Worm (Caenorhabditis elegans) whole organism, L4 larva: ENCODE data around the gene ZK287.4.

Source experiments
- F10B5.3 ChIP-seq: sonication (generic microtip); optimal IDR thresholded peaks from 2 replicates; lab custom pipeline; 2016; ENCODE audit warnings: mild to moderate bottlenecking, missing genetic modification characterization, missing compliant biosample characterization
- F26F4.8 ChIP-seq: fragments of 200-800 bp; sonication (Bioruptor generic); conservative IDR thresholded peaks from 2 replicates; pipeline ENCODE4 v1.3.6; 2022; ENCODE audit warnings: missing genetic modification characterization, missing compliant biosample characterization
- F44E2.7 ChIP-seq: fragments of 200-800 bp; sonication (Bioruptor generic); IDR thresholded peaks from 2 replicates; pipeline ENCODE4 v2.1.2; 2022; ENCODE audit warnings: missing genetic modification characterization, missing compliant biosample characterization
- T20F7.1 ChIP-seq: fragments of 200-800 bp; sonication (Bioruptor generic); optimal IDR thresholded peaks from 2 replicates; lab custom pipeline; 2018; ENCODE audit warnings: mild to moderate bottlenecking, missing genetic modification characterization, missing compliant biosample characterization
- T26A8.4 ChIP-seq: fragments of 200-800 bp; sonication (Bioruptor generic); IDR thresholded peaks from 2 replicates; pipeline ENCODE4 v1.3.6; 2022; ENCODE audit warnings: missing genetic modification characterization, missing compliant biosample characterization
- Y48G9A.11 ChIP-seq: fragments of 200-800 bp; sonication (Bioruptor generic); IDR thresholded peaks from 2 replicates; pipeline ENCODE4 v1.3.6; 2022; ENCODE audit warnings: missing genetic modification reagents, missing genetic modification characterization, missing compliant biosample characterization
- ZK337.2 ChIP-seq: fragments of 200-800 bp; sonication (Bioruptor generic); IDR thresholded peaks from 2 replicates; pipeline ENCODE4 v1.3.6; 2022; ENCODE audit warnings: missing genetic modification reagents, missing genetic modification characterization, missing compliant biosample characterization
- ZK546.5 ChIP-seq, 2 experiments: sonication (generic microtip); optimal IDR thresholded peaks; 2 replicates each; lab custom pipeline; 2017; ENCODE audit warnings: missing biosample characterization in 2 of 2, missing genetic modification characterization in 2 of 2
- aha-1 ChIP-seq: fragments of 150-350 bp; peaks from one replicate; lab custom pipeline; 2014; ENCODE audit warnings: missing biosample characterization, missing genetic modification characterization
- aly-2 ChIP-seq: sonication (generic microtip); optimal IDR thresholded peaks from 2 replicates; lab custom pipeline; 2018; ENCODE audit warnings: missing biosample characterization, missing genetic modification characterization
- ceh-20 ChIP-seq: fragments of 200-800 bp; sonication (Bioruptor generic); IDR thresholded peaks from 2 replicates; pipeline ENCODE4 v1.3.6; 2022; ENCODE audit warnings: missing genetic modification reagents, missing genetic modification characterization, missing compliant biosample characterization
- ceh-28 ChIP-seq: fragments of 150-350 bp; optimal IDR thresholded peaks from 2 replicates; lab custom pipeline; 2014; ENCODE audit warnings: missing biosample characterization, missing genetic modification reagents, missing genetic modification characterization
- ceh-32 ChIP-seq: sonication (generic microtip); optimal IDR thresholded peaks from 2 replicates; lab custom pipeline; 2016; ENCODE audit warnings: mild to moderate bottlenecking, missing genetic modification characterization, missing compliant biosample characterization; ENCODE audit not compliant: poor library complexity
- ceh-62 ChIP-seq: sonication (generic microtip); optimal IDR thresholded peaks from 2 replicates; lab custom pipeline; 2017; ENCODE audit warnings: missing biosample characterization, missing genetic modification characterization
- ceh-82 ChIP-seq: sonication (generic microtip); optimal IDR thresholded peaks from 2 replicates; lab custom pipeline; 2017; ENCODE audit warnings: missing biosample characterization, missing genetic modification characterization
- ces-1 ChIP-seq: fragments of 150-350 bp; sonication (generic microtip); optimal IDR thresholded peaks from 4 replicates; lab custom pipeline; 2014; ENCODE audit warnings: missing biosample characterization, missing genetic modification reagents, missing genetic modification characterization
- cey-2 ChIP-seq: sonication (generic microtip); optimal IDR thresholded peaks from 3 replicates; lab custom pipeline; 2017; ENCODE audit warnings: missing genetic modification characterization, mild to moderate bottlenecking, missing compliant biosample characterization, antibody characterized with exemption, borderline replicate concordance; ENCODE audit not compliant: insufficient read depth
- ctbp-1 ChIP-seq: fragments of 200-800 bp; sonication (Bioruptor generic); IDR thresholded peaks from 2 replicates; pipeline ENCODE4 v1.3.6; 2022; ENCODE audit warnings: missing genetic modification reagents, missing genetic modification characterization, missing compliant biosample characterization
- dmd-8 ChIP-seq: fragments of 200-800 bp; sonication (Bioruptor generic); IDR thresholded peaks from 2 replicates; pipeline ENCODE4 v1.3.6; 2022; ENCODE audit warnings: missing genetic modification characterization, missing compliant biosample characterization
- egl-27 ChIP-seq: sonication (generic microtip); optimal IDR thresholded peaks from 3 replicates; lab custom pipeline; 2017; ENCODE audit warnings: missing biosample characterization, missing genetic modification reagents, missing genetic modification characterization
- fkh-10 ChIP-seq: fragments of 150-350 bp; optimal IDR thresholded peaks from 2 replicates; lab custom pipeline; 2014; ENCODE audit warnings: missing biosample characterization, missing genetic modification reagents, missing genetic modification characterization
- fos-1 ChIP-seq: fragments of 150-350 bp; optimal IDR thresholded peaks from 2 replicates; lab custom pipeline; 2014; ENCODE audit warnings: missing biosample characterization, missing genetic modification characterization
- hlh-30 ChIP-seq: sonication (generic microtip); optimal IDR thresholded peaks from 2 replicates; lab custom pipeline; 2017; ENCODE audit warnings: antibody characterized with exemption, mild to moderate bottlenecking, missing genetic modification characterization, missing compliant biosample characterization; ENCODE audit not compliant: insufficient read depth
- hmg-1.1 ChIP-seq: fragments of 200-800 bp; sonication (Bioruptor generic); IDR thresholded peaks from 2 replicates; pipeline ENCODE4 v1.3.6; 2022; ENCODE audit warnings: missing genetic modification reagents, missing genetic modification characterization, missing compliant biosample characterization
- lin-1 ChIP-seq: fragments of 200-800 bp; sonication (Bioruptor generic); IDR thresholded peaks from 2 replicates; pipeline ENCODE4 v1.3.6; 2022; ENCODE audit warnings: missing genetic modification reagents, missing genetic modification characterization, missing compliant biosample characterization
- lin-38 ChIP-seq: fragments of 200-800 bp; sonication (Bioruptor generic); IDR thresholded peaks from 2 replicates; pipeline ENCODE4 v1.3.6; 2022; ENCODE audit warnings: missing genetic modification reagents, missing genetic modification characterization, missing compliant biosample characterization
- lsy-2 ChIP-seq, 2 experiments: fragments of 150-350 bp in 1 of 2; sonication (generic microtip) in 1 of 2; optimal IDR thresholded peaks; 2 replicates each; lab custom pipeline; 2014 to 2017; ENCODE audit warnings: missing biosample characterization in 2 of 2, missing genetic modification characterization in 2 of 2
- madf-5 ChIP-seq, 2 experiments: fragments of 200-800 bp; sonication (Bioruptor generic); IDR thresholded peaks; 2 replicates each; pipeline ENCODE4 v1.3.6; 2022; ENCODE audit warnings: missing compliant biosample characterization in 2 of 2, missing genetic modification characterization in 2 of 2
- mdl-1 ChIP-seq, 2 experiments: fragments of 150-350 bp in 1 of 2; sonication (generic microtip) in 1 of 2; optimal IDR thresholded peaks; 2 replicates each; lab custom pipeline; 2014 to 2017; ENCODE audit warnings: missing biosample characterization in 2 of 2, missing genetic modification characterization in 2 of 2
- mep-1 ChIP-seq: fragments of 150-350 bp; sonication (generic microtip); optimal IDR thresholded peaks from 3 replicates; lab custom pipeline; 2014; ENCODE audit warnings: missing biosample characterization, missing genetic modification characterization
- mxl-3 ChIP-seq: fragments of 200-800 bp; sonication (Bioruptor generic); optimal IDR thresholded peaks from 2 replicates; lab custom pipeline; 2018; ENCODE audit warnings: mild to moderate bottlenecking, missing genetic modification characterization, missing compliant biosample characterization
- nhr-10 ChIP-seq: fragments of 150-350 bp; optimal IDR thresholded peaks from 2 replicates; lab custom pipeline; 2014; ENCODE audit warnings: missing biosample characterization, missing genetic modification characterization
- nhr-25 ChIP-seq: sonication (generic microtip); optimal IDR thresholded peaks from 2 replicates; lab custom pipeline; 2017; ENCODE audit warnings: missing genetic modification characterization, mild to moderate bottlenecking, missing compliant biosample characterization, antibody characterized with exemption, moderate library complexity, borderline replicate concordance; ENCODE audit not compliant: insufficient read depth
- nhr-6 ChIP-seq: fragments of 150-350 bp; optimal IDR thresholded peaks from 2 replicates; lab custom pipeline; 2014; ENCODE audit warnings: missing biosample characterization, missing genetic modification characterization
- nhr-76 ChIP-seq: fragments of 150-350 bp; optimal IDR thresholded peaks from 2 replicates; lab custom pipeline; 2014; ENCODE audit warnings: missing biosample characterization, missing genetic modification characterization
- nhr-77 ChIP-seq: fragments of 150-350 bp; optimal IDR thresholded peaks from 2 replicates; lab custom pipeline; 2014; ENCODE audit warnings: missing biosample characterization, missing genetic modification characterization
- pha-4 ChIP-seq, 2 experiments: fragments of 150-350 bp in 1 of 2; fragments of 200-800 bp in 1 of 2; sonication (Bioruptor generic) in 1 of 2; IDR thresholded peaks in 1 of 2; optimal IDR thresholded peaks in 1 of 2; 2 replicates each; pipeline versions ENCODE4 v1.3.6 to Lab custom; 2014 to 2022; ENCODE audit warnings: missing genetic modification characterization in 2 of 2, missing genetic modification reagents in 2 of 2, missing biosample characterization in 1 of 2, missing compliant biosample characterization in 1 of 2
- php-3 ChIP-seq: fragments of 200-800 bp; sonication (Bioruptor generic); IDR thresholded peaks from 2 replicates; pipeline ENCODE4 v1.3.6; 2022; ENCODE audit warnings: missing genetic modification reagents, missing genetic modification characterization, missing compliant biosample characterization
- rbr-2 ChIP-seq: sonication (generic microtip); optimal IDR thresholded peaks from 2 replicates; lab custom pipeline; 2016; ENCODE audit warnings: missing genotype, missing genetic modification characterization, missing compliant biosample characterization
- skn-1 ChIP-seq: fragments of 150-350 bp; optimal IDR thresholded peaks from 2 replicates; lab custom pipeline; 2014; ENCODE audit warnings: missing biosample characterization, missing genetic modification characterization
- spr-1 ChIP-seq: sonication (generic microtip); optimal IDR thresholded peaks from 2 replicates; lab custom pipeline; 2016; ENCODE audit warnings: mild to moderate bottlenecking, missing genetic modification characterization, missing compliant biosample characterization
- unc-130 ChIP-seq: sonication (generic microtip); optimal IDR thresholded peaks from 2 replicates; lab custom pipeline; 2016; ENCODE audit warnings: missing genetic modification reagents, missing genetic modification characterization, missing compliant biosample characterization
- unc-39 ChIP-seq: sonication (generic microtip); optimal IDR thresholded peaks from 2 replicates; lab custom pipeline; 2017; ENCODE audit warnings: missing biosample characterization, missing genetic modification characterization
- zag-1 ChIP-seq: fragments of 150-350 bp; optimal IDR thresholded peaks from 2 replicates; lab custom pipeline; 2014; ENCODE audit warnings: missing biosample characterization, missing genetic modification characterization
- zfp-2 ChIP-seq: sonication (generic microtip); optimal IDR thresholded peaks from 2 replicates; lab custom pipeline; 2016; ENCODE audit warnings: mild to moderate bottlenecking, missing genetic modification characterization, missing compliant biosample characterization
- zip-11 ChIP-seq: fragments of 200-800 bp; sonication (Bioruptor generic); IDR thresholded peaks from 2 replicates; pipeline ENCODE4 v1.3.6; 2022; ENCODE audit warnings: missing genetic modification characterization, missing compliant biosample characterization

Gene ZK287.4

DNA sequence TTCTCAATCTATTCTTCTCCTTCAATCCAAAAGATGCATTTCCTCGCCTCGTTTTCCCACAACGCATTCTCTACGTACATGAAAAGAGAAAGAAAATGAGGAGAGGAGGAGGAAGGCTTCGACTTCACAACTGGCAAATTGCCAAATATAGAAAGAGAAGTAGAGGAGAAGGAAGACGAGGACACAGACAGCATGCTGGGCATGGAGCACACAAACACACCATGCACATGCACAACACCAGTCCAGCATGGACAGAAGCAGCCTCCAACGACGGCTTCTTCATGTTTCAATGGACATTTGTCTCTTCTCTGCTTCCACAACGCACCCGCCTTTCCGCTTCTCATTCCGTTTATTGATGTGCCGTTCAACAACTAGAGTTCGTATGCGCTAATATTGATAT, 20.8 kb downstream of the ZK287.4 start:
- TF ChIP-seq unc-39 (no peak), ceh-28 (tag; lab: Kevin White, UChicago) (no peak), mep-1 (tag; lab: Kevin White, UChicago) (no peak), zfp-2 (tag; lab: Kevin White, UChicago) (no peak), mxl-3 (GFP tag; lab: Kevin White, UChicago) (peak; percentile 40), dmd-8 (no peak), F10B5.3 (tag; lab: Kevin White, UChicago) (no peak), rbr-2 (tag; lab: Kevin White, UChicago) (no peak), ceh-32 (tag; lab: Kevin White, UChicago) (no peak), lsy-2 (tag; optimal IDR thresholded peaks at IDR 0.05; lab: Kevin White, UChicago) (peak in 1 of 2 experiments; percentile 34), nhr-25 (no peak), fkh-10 (peak; percentile 3), aly-2 (tag; lab: Kevin White, UChicago) (no peak), T20F7.1 (GFP tag; lab: Kevin White, UChicago) (no peak), T26A8.4 (GFP tag; lab: Robert Waterston, UW) (no peak), lin-38 (GFP tag; lab: Robert Waterston, UW) (no peak), php-3 (GFP tag; lab: Robert Waterston, UW) (no peak), ceh-62 (tag; lab: Kevin White, UChicago) (no peak), nhr-6 (tag; lab: Kevin White, UChicago) (no peak), fos-1 (tag; lab: Kevin White, UChicago) (no peak), aha-1 (tag; lab: Kevin White, UChicago) (peak; percentile 96), ceh-20 (GFP tag; lab: Robert Waterston, UW) (no peak), unc-130 (GFP tag; lab: Kevin White, UChicago) (no peak), cey-2 (tag; lab: Kevin White, UChicago) (no peak), egl-27 (tag; lab: Kevin White, UChicago) (no peak), pha-4 (GFP tag; IDR thresholded peaks at IDR 0.05; lab: Robert Waterston, UW) (no peak), pha-4 (tag; optimal IDR thresholded peaks at IDR 0.05; lab: Kevin White, UChicago) (no peak), ZK546.5 (tag; optimal IDR thresholded peaks at IDR 0.05; lab: Kevin White, UChicago) (no peak), ctbp-1 (peak; percentile 50; the same call in 1 of the 2 replicates), mdl-1 (tag; optimal IDR thresholded peaks at IDR 0.05; lab: Kevin White, UChicago) (peak in 1 of 2 experiments; percentile 48), hmg-1.1 (GFP tag; lab: Robert Waterston, UW) (peak; percentile 67), spr-1 (no peak), nhr-10 (tag; lab: Kevin White, UChicago) (no peak), ceh-82 (tag; lab: Kevin White, UChicago) (no peak), F26F4.8 (no peak), hlh-30 (peak; percentile 27), nhr-77 (no peak), lin-1 (GFP tag; lab: Robert Waterston, UW) (no peak)

DNA sequence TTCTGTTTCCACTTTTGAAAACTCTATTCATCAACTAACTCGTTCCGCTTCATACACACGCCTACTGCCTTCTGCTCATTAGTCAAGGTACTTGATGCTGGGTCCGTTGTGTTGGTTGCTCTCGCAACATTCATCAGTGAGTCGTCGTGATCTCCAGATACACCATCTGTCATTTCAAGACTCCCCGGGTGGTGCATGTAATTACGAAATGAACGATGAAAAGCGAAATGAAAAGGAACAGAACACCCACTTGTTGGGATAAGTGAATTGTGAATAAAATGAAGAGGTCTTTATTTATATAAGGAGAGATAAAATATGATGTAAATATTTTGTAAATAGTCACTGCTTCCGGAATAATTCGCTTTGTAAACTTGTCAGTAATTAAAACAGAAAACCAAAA, 21.5 kb downstream of the ZK287.4 start:
- TF ChIP-seq ces-1 (GFP tag; lab: Kevin White, UChicago) = no peak
- no peak for TF ChIP-seq zag-1 (tag; lab: Kevin White, UChicago)
- no peak for TF ChIP-seq ZK337.2 (GFP tag; lab: Robert Waterston, UW)
- TF ChIP-seq Y48G9A.11 = no peak
- no peak for TF ChIP-seq zip-11 (GFP tag; lab: Robert Waterston, UW)
- no peak for TF ChIP-seq madf-5 (GFP tag; IDR thresholded peaks at IDR 0.05; lab: Robert Waterston, UW)
- no peak for TF ChIP-seq F44E2.7 (GFP tag; lab: Robert Waterston, UW)
- no peak for TF ChIP-seq nhr-76 (tag; lab: Kevin White, UChicago)
- TF ChIP-seq skn-1 = no peak
